Worm (Caenorhabditis elegans) whole organism, late embryonic: Measurements from ENCODE around the gene R07B1.13.

Experiments
- ama-1 ChIP-seq: fragments of 150-350 bp; optimal IDR thresholded peaks from 2 replicates; lab custom pipeline; 2014
- elt-2 ChIP-seq: sonication (generic microtip); optimal IDR thresholded peaks from 2 replicates; lab custom pipeline; 2016; ENCODE audit warnings: missing genetic modification reagents, missing genetic modification characterization, missing compliant biosample characterization
- npax-4 ChIP-seq: sonication (generic microtip); optimal IDR thresholded peaks from 2 replicates; lab custom pipeline; 2016; ENCODE audit warnings: missing genetic modification characterization, missing compliant biosample characterization
- ztf-16 ChIP-seq: sonication (generic microtip); optimal IDR thresholded peaks from 2 replicates; lab custom pipeline; 2017; ENCODE audit warnings: missing genetic modification characterization, missing compliant biosample characterization

DNA sequence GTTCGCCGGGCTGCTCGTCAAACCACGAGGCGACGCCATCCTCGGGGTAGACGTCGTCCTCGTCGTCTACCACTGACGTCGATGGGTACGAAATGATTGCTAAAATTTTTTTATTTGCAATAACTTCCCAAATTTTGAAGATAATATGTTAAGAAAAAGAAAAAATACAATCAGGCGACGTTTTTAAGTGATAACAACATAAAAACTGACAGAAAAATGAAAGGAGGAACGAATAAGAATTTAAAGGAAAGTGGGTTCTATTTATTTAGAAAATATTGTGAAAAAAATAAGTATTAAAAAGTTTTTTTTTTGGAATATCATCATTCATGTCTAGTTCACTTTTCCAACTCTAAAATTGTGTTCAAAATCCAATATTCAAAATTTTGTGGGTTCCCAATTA, 47.4 kb upstream of the R07B1.13 start, which contains the start of gene dpy-22:
- no peak for TF ChIP-seq npax-4 (tag; lab: Kevin White, UChicago)
- no peak for TF ChIP-seq ama-1 (lab: Kevin White, UChicago)
- TF ChIP-seq ztf-16 (tag; lab: Kevin White, UChicago) = no peak
- no peak for TF ChIP-seq elt-2 (tag; lab: Kevin White, UChicago)
